Worm (Caenorhabditis elegans) whole organism, L1 larva: Measurements from ENCODE around the gene M01G5.1.

ENCODE experiments used
- C04F5.9 ChIP-seq: sonication (generic microtip); optimal IDR thresholded peaks from 2 replicates; lab custom pipeline; 2016; ENCODE audit warnings: missing genetic modification characterization, missing compliant biosample characterization
- C16A3.4 ChIP-seq: fragments of 150-350 bp; optimal IDR thresholded peaks from 2 replicates; lab custom pipeline; 2014; ENCODE audit warnings: missing biosample characterization, missing genetic modification characterization
- aha-1 ChIP-seq: fragments of 150-350 bp; optimal IDR thresholded peaks from 2 replicates; lab custom pipeline; 2014; ENCODE audit warnings: missing biosample characterization, missing genetic modification characterization
- alr-1 ChIP-seq: fragments of 200-800 bp; sonication (Bioruptor generic); optimal IDR thresholded peaks from 2 replicates; lab custom pipeline; 2018; ENCODE audit warnings: borderline replicate concordance, mild to moderate bottlenecking, missing genetic modification characterization, missing compliant biosample characterization
- ama-1 ChIP-seq: fragments of 150-350 bp; optimal IDR thresholded peaks from 2 replicates; lab custom pipeline; 2014
- ceh-63 ChIP-seq: fragments of 200-800 bp; sonication (Bioruptor generic); optimal IDR thresholded peaks from 2 replicates; lab custom pipeline; 2018; ENCODE audit warnings: mild to moderate bottlenecking, missing genetic modification characterization, missing compliant biosample characterization
- ceh-82 ChIP-seq, 3 experiments: fragments of 150-350 bp in 1 of 3; sonication (generic microtip) in 2 of 3; optimal IDR thresholded peaks; 2 replicates each; lab custom pipeline; 2014 to 2017; ENCODE audit warnings: missing biosample characterization in 3 of 3, missing genetic modification characterization in 3 of 3
- ceh-88 ChIP-seq: fragments of 200-800 bp; sonication (Bioruptor generic); IDR thresholded peaks from 2 replicates; pipeline ENCODE4 v1.3.6; 2022; ENCODE audit warnings: missing genetic modification characterization, missing compliant biosample characterization
- egl-13 ChIP-seq: sonication (generic microtip); optimal IDR thresholded peaks from 2 replicates; lab custom pipeline; 2016; ENCODE audit warnings: missing genotype, missing genetic modification reagents, missing genetic modification characterization, missing compliant biosample characterization
- egl-27 ChIP-seq, 2 experiments: fragments of 150-350 bp in 1 of 2; sonication (generic microtip); optimal IDR thresholded peaks; 3 replicates each; lab custom pipeline; 2017 to 2018; ENCODE audit warnings: missing biosample characterization in 2 of 2, missing genetic modification characterization in 2 of 2, missing genetic modification reagents in 2 of 2
- elt-3 ChIP-seq, 6 experiments: fragments of 150-350 bp in 1 of 6; sonication (generic microtip); optimal IDR thresholded peaks; 2 replicates each; lab custom pipeline; 2017 to 2018; ENCODE audit warnings: missing biosample characterization in 6 of 6, missing genetic modification characterization in 6 of 6, inconsistent platforms in 1 of 6
- ets-5 ChIP-seq: fragments of 200-800 bp; sonication (Bioruptor generic); IDR thresholded peaks from 2 replicates; pipeline ENCODE4 v1.3.6; 2022; ENCODE audit warnings: missing genetic modification characterization, missing compliant biosample characterization
- fkh-4 ChIP-seq: sonication (generic microtip); optimal IDR thresholded peaks from 2 replicates; lab custom pipeline; 2016; ENCODE audit warnings: missing compliant biosample characterization, missing genetic modification characterization, borderline replicate concordance
- grh-1 ChIP-seq: fragments of 200-800 bp; sonication (Bioruptor generic); IDR thresholded peaks from 2 replicates; pipeline ENCODE4 v1.3.6; 2022; ENCODE audit warnings: missing genetic modification reagents, missing genetic modification characterization, missing compliant biosample characterization
- hlh-17 ChIP-seq: fragments of 200-800 bp; sonication (Bioruptor generic); optimal IDR thresholded peaks from 2 replicates; lab custom pipeline; 2018; ENCODE audit warnings: missing genetic modification characterization, mild to moderate bottlenecking, missing compliant biosample characterization, moderate library complexity, borderline replicate concordance
- hlh-4 ChIP-seq: sonication (generic microtip); optimal IDR thresholded peaks from 2 replicates; lab custom pipeline; 2016; ENCODE audit warnings: mild to moderate bottlenecking, missing genetic modification characterization, missing compliant biosample characterization
- jun-1 ChIP-seq: fragments of 150-350 bp; optimal IDR thresholded peaks from 2 replicates; lab custom pipeline; 2014; ENCODE audit warnings: missing biosample characterization, missing genetic modification reagents, missing genetic modification characterization
- lin-13 ChIP-seq: fragments of 150-350 bp; optimal IDR thresholded peaks from 2 replicates; lab custom pipeline; 2014; ENCODE audit warnings: missing biosample characterization, missing genetic modification reagents, missing genetic modification characterization
- lin-14 ChIP-seq: fragments of 200-800 bp; sonication (Bioruptor generic); optimal IDR thresholded peaks from 2 replicates; lab custom pipeline; 2018; ENCODE audit warnings: mild to moderate bottlenecking, missing genetic modification characterization, moderate library complexity, missing compliant biosample characterization
- lin-35 ChIP-seq, 2 experiments: fragments of 150-350 bp; optimal IDR thresholded peaks; 2 replicates each; lab custom pipeline; 2014; ENCODE audit warnings: missing biosample characterization in 2 of 2, missing genetic modification characterization in 2 of 2, missing genetic modification reagents in 2 of 2
- lin-39 ChIP-seq: fragments of 150-350 bp; optimal IDR thresholded peaks from 2 replicates; lab custom pipeline; 2014; ENCODE audit warnings: missing biosample characterization, missing genetic modification reagents, missing genetic modification characterization
- mab-9 ChIP-seq: fragments of 200-800 bp; sonication (Bioruptor generic); IDR thresholded peaks from 2 replicates; pipeline ENCODE4 v1.3.6; 2022; ENCODE audit warnings: missing genetic modification reagents, missing genetic modification characterization, missing compliant biosample characterization
- mdl-1 ChIP-seq, 2 experiments: fragments of 150-350 bp; optimal IDR thresholded peaks; 2 replicates each; lab custom pipeline; 2014 to 2017; ENCODE audit warnings: missing biosample characterization in 2 of 2, missing genetic modification characterization in 2 of 2, inconsistent platforms in 1 of 2
- mef-2 ChIP-seq: fragments of 150-350 bp; optimal IDR thresholded peaks from 2 replicates; lab custom pipeline; 2014; ENCODE audit warnings: missing biosample characterization, missing genetic modification characterization
- nhr-11 ChIP-seq: fragments of 150-350 bp; optimal IDR thresholded peaks from 2 replicates; lab custom pipeline; 2014; ENCODE audit warnings: missing biosample characterization, missing genetic modification characterization
- nhr-19 ChIP-seq: fragments of 200-800 bp; sonication (Bioruptor generic); conservative IDR thresholded peaks from 2 replicates; pipeline ENCODE4 v1.3.6; 2022; ENCODE audit warnings: missing genetic modification characterization, missing compliant biosample characterization
- nhr-237 ChIP-seq: fragments of 150-350 bp; optimal IDR thresholded peaks from 2 replicates; lab custom pipeline; 2014; ENCODE audit warnings: missing biosample characterization, missing genetic modification characterization
- nhr-28 ChIP-seq: fragments of 150-350 bp; optimal IDR thresholded peaks from 2 replicates; lab custom pipeline; 2014; ENCODE audit warnings: missing biosample characterization, missing genetic modification characterization
- nhr-71 ChIP-seq: sonication (generic microtip); optimal IDR thresholded peaks from 2 replicates; lab custom pipeline; 2016; ENCODE audit warnings: mild to moderate bottlenecking, missing genetic modification characterization, moderate library complexity, missing compliant biosample characterization
- nhr-76 ChIP-seq: sonication (generic microtip); optimal IDR thresholded peaks from 2 replicates; lab custom pipeline; 2017; ENCODE audit warnings: missing biosample characterization, missing genetic modification characterization
- nhr-84 ChIP-seq: sonication (generic microtip); optimal IDR thresholded peaks from 2 replicates; lab custom pipeline; 2017; ENCODE audit warnings: missing biosample characterization, missing genetic modification characterization
- nhr-85 ChIP-seq: sonication (generic microtip); peaks from one replicate; lab custom pipeline; 2016; ENCODE audit warnings: missing genetic modification characterization, inconsistent platforms, missing compliant biosample characterization
- nhr-90 ChIP-seq: sonication (generic microtip); optimal IDR thresholded peaks from 2 replicates; lab custom pipeline; 2016; ENCODE audit warnings: mild to moderate bottlenecking, missing genetic modification characterization, missing compliant biosample characterization; ENCODE audit not compliant: poor library complexity
- pag-3 ChIP-seq: sonication (generic microtip); optimal IDR thresholded peaks from 2 replicates; lab custom pipeline; 2017; ENCODE audit warnings: missing genetic modification characterization, mild to moderate bottlenecking, missing compliant biosample characterization, antibody characterized with exemption, borderline replicate concordance; ENCODE audit not compliant: insufficient read depth
- pax-3 ChIP-seq: fragments of 200-800 bp; sonication (Bioruptor generic); optimal IDR thresholded peaks from 2 replicates; lab custom pipeline; 2018; ENCODE audit warnings: mild to moderate bottlenecking, missing genetic modification characterization, moderate library complexity, missing compliant biosample characterization
- pqm-1 ChIP-seq: sonication (generic microtip); optimal IDR thresholded peaks from 3 replicates; lab custom pipeline; 2017; ENCODE audit warnings: missing biosample characterization, missing genetic modification characterization
- rnt-1 ChIP-seq: sonication (generic microtip); optimal IDR thresholded peaks from 2 replicates; lab custom pipeline; 2016; ENCODE audit warnings: mild to moderate bottlenecking, missing genetic modification characterization, moderate library complexity, missing compliant biosample characterization
- skn-1 ChIP-seq: fragments of 150-350 bp; optimal IDR thresholded peaks from 2 replicates; lab custom pipeline; 2014; ENCODE audit warnings: missing biosample characterization, missing genetic modification characterization
- tlp-1 ChIP-seq: fragments of 150-350 bp; optimal IDR thresholded peaks from 2 replicates; lab custom pipeline; 2014; ENCODE audit warnings: missing biosample characterization, missing genetic modification characterization
- unc-30 ChIP-seq: sonication (generic microtip); optimal IDR thresholded peaks from 2 replicates; lab custom pipeline; 2017; ENCODE audit warnings: missing biosample characterization, missing genetic modification characterization
- unc-62 ChIP-seq: fragments of 150-350 bp; optimal IDR thresholded peaks from 2 replicates; lab custom pipeline; 2014; ENCODE audit warnings: missing biosample characterization, missing genetic modification reagents, missing genetic modification characterization
- unc-86 ChIP-seq: sonication (generic microtip); optimal IDR thresholded peaks from 2 replicates; lab custom pipeline; 2016; ENCODE audit warnings: missing genetic modification characterization, missing compliant biosample characterization
- unc-98 ChIP-seq: fragments of 200-800 bp; sonication (Bioruptor generic); IDR thresholded peaks from 2 replicates; pipeline ENCODE4 v1.3.6; 2022; ENCODE audit warnings: missing genetic modification characterization, missing compliant biosample characterization
- xbp-1 ChIP-seq: sonication (generic microtip); optimal IDR thresholded peaks from 2 replicates; lab custom pipeline; 2016; ENCODE audit warnings: missing genetic modification characterization, missing compliant biosample characterization
- zag-1 ChIP-seq: fragments of 150-350 bp; optimal IDR thresholded peaks from 2 replicates; lab custom pipeline; 2014; ENCODE audit warnings: missing biosample characterization, missing genetic modification characterization
- zip-4 ChIP-seq: fragments of 200-800 bp; sonication (Bioruptor generic); optimal IDR thresholded peaks from 2 replicates; lab custom pipeline; 2018; ENCODE audit warnings: mild to moderate bottlenecking, missing genetic modification characterization, moderate library complexity, missing compliant biosample characterization

Gene M01G5.1

DNA sequence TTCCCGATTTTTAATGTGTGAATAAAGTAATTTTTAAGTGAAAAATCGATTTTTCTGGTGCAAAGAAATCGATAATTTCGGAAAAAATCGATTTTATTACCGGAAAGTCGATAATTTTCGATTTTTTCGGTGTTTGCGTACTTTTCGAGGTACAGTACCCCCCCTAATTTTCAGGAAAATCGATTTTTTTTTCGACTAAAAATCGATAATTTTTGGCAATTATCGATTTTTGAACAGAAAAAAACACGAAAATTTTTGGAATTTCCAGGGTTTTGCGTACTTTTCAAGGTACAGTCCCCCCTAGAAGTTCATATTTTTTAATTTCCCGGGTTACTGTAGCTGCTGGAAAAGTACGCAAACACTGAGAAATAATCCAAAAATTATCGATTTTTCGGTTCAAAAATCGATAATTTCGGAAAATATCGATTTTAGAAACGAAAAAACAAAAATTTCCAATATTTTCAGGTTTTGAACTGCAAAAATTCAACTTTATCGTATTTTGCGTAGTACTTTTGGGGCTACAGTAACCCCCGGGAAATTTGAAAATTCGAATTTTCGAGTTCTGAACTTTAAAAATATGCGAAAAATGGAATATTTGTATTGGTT lies 47.3 kb downstream of the M01G5.1 start:
- TF ChIP-seq lin-35 (GFP tag; optimal IDR thresholded peaks at IDR 0.05; lab: Kevin White, UChicago) (no peak), hlh-4 (tag; lab: Kevin White, UChicago) (no peak), unc-98 (GFP tag; lab: Robert Waterston, UW) (no peak), grh-1 (GFP tag; lab: Robert Waterston, UW) (no peak), ceh-82 (tag; optimal IDR thresholded peaks at IDR 0.05; lab: Kevin White, UChicago) (no peak), lin-39 (tag; lab: Kevin White, UChicago) (no peak), nhr-19 (no peak), pqm-1 (tag; lab: Kevin White, UChicago) (no peak), alr-1 (tag; lab: Kevin White, UChicago) (no peak), pag-3 (no peak), ceh-88 (GFP tag; lab: Robert Waterston, UW) (no peak), ceh-63 (no peak), zip-4 (GFP tag; lab: Kevin White, UChicago) (no peak), C04F5.9 (tag; lab: Kevin White, UChicago) (no peak), lin-14 (GFP tag; lab: Kevin White, UChicago) (no peak), aha-1 (no peak), egl-27 (tag; optimal IDR thresholded peaks at IDR 0.05; lab: Kevin White, UChicago) (no peak), zag-1 (tag; lab: Kevin White, UChicago) (no peak), mdl-1 (tag; optimal IDR thresholded peaks at IDR 0.05; lab: Kevin White, UChicago) (no peak)

DNA sequence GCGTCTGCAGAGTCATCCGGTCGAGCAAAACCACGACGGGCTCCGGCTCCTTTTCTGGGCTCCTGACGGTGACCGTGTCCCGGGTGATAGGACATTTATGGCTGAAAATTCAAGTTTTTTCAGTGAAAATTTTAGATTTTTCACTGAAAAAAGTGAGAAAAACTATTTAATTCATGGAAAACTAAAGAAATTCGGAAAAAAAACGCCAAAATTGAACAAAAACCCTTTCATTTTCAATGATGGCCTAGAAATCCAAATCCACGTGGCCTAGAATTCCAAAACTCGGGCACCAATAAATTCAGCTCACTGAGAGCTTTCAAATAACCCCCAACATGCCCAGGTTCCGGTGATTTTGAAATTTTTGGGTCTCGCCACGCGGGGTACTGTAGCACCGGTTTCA lies 58.1 kb downstream of the M01G5.1 start, which contains the start of gene ddx-35:
TSS of gene ddx-35 (minus strand) at position 101 of the 400 bp plus-strand sequence.
- no peak for TF ChIP-seq nhr-84
- TF ChIP-seq nhr-237 = no peak
- no peak for TF ChIP-seq tlp-1 (tag; lab: Kevin White, UChicago)
- TF ChIP-seq xbp-1 = no peak
- no peak for TF ChIP-seq elt-3 (tag; optimal IDR thresholded peaks at IDR 0.05; lab: Kevin White, UChicago)
- TF ChIP-seq zip-4 (GFP tag; lab: Kevin White, UChicago) = no peak
- TF ChIP-seq nhr-90 (tag; lab: Kevin White, UChicago) = no peak
- no peak for TF ChIP-seq mdl-1 (tag; optimal IDR thresholded peaks at IDR 0.05; lab: Kevin White, UChicago)
- TF ChIP-seq, all 84 proteins: peak for 0

DNA sequence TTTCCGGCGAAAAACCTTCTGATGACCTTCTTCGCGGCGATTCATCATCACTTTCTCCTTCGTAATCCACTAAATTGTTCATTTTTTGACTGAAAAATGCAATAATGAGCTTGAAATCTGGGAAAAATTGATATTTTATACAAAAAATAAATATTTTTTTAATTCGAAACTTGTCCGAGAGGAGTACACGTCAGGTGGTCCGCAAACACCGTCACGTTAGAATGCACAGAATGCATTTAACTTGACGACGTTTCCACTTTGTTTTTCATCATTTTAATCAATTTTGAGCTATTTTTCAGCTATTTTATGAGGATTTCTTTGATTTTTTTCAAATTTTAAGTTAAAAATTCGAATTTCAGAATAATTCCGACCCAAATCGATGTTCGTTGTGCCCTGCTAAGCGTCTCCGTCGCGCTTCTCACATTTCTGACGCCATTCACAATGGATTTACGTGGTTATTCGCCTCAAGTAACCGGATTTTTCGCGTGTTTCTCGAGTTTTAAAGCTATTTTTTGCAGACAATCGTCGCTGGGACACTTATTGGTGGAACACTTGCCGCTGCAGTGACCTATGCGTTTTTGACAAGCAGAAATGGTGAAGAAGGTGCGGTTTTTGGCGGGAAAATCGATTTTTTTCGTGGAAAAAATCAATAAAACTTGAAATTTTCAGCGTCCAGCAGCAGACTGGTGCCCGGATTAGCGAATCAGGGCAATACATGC lies 62.4 kb downstream of the M01G5.1 start, which contains the start of the genes eelo-1 and Y67D2.2:
TSS of gene eelo-1 (minus strand) at position 89 of the 719 bp plus-strand sequence.
TSS of gene Y67D2.2 (plus strand) at position 360 of the 719 bp plus-strand sequence.
- TF ChIP-seq skn-1 (tag; lab: Kevin White, UChicago) (peak; percentile 24), nhr-84 (no peak), jun-1 (tag; lab: Kevin White, UChicago) (no peak), lin-14 (GFP tag; lab: Kevin White, UChicago) (peak; percentile 54), nhr-76 (tag; lab: Kevin White, UChicago) (no peak), ets-5 (GFP tag; lab: Robert Waterston, UW) (no peak), unc-86 (peak; percentile 74), pag-3 (no peak), hlh-4 (tag; lab: Kevin White, UChicago) (no peak), egl-13 (tag; lab: Kevin White, UChicago) (peak; percentile 51), lin-13 (GFP tag; lab: Kevin White, UChicago) (peak; percentile 20), C16A3.4 (peak; percentile 16), rnt-1 (tag; lab: Kevin White, UChicago) (peak; percentile 76), unc-30 (tag; lab: Kevin White, UChicago) (no peak), nhr-28 (no peak), hlh-17 (no peak), mef-2 (tag; lab: Kevin White, UChicago) (no peak), unc-98 (GFP tag; lab: Robert Waterston, UW) (no peak), mab-9 (GFP tag; lab: Robert Waterston, UW) (0 out of 2 replicates have a peak, but pooled peaks have one; percentile 12), nhr-237 (no peak), pax-3 (no peak), mdl-1 (tag; optimal IDR thresholded peaks at IDR 0.05; lab: Kevin White, UChicago) (no peak), nhr-11 (tag; lab: Kevin White, UChicago) (no peak), unc-62 (no peak), nhr-71 (tag; lab: Kevin White, UChicago) (no peak), ama-1 (no peak), nhr-85 (tag; lab: Kevin White, UChicago) (peak; percentile 59), fkh-4 (tag; lab: Kevin White, UChicago) (peak; percentile 38), ceh-88 (GFP tag; lab: Robert Waterston, UW) (no peak), zip-4 (GFP tag; lab: Kevin White, UChicago) (peak; percentile 24)
